Fruit fly (Drosophila melanogaster) whole organism, pupa: ENCODE results near the gene MED10.

Experiments used
- CG8159 ChIP-seq: fragments of 200-800 bp; sonication (Bioruptor generic); optimal IDR thresholded peaks from 3 replicates; lab custom pipeline; 2018; ENCODE audit warnings: missing biosample characterization, mild to moderate bottlenecking, missing genetic modification characterization, moderate library complexity
- Pif1A ChIP-seq: fragments of 200-800 bp; sonication (Bioruptor generic); optimal IDR thresholded peaks from 3 replicates; lab custom pipeline; 2016; ENCODE audit warnings: missing biosample characterization, missing genetic modification characterization
- fd96Ca ChIP-seq: fragments of 200-800 bp; sonication (Bioruptor generic); IDR thresholded peaks from 3 replicates; pipeline ENCODE4 v1.3.6; 2022; ENCODE audit warnings: missing biosample characterization, missing genetic modification characterization

- peak; percentile 63 for TF ChIP-seq CG8159 (tag; lab: Kevin White, UChicago)
- peak; percentile 70; the same call in 2 of the 3 replicates for TF ChIP-seq fd96Ca (GFP tag; lab: Robert Waterston, UW)
- peak; percentile 77 for TF ChIP-seq Pif1A (GFP tag; lab: Kevin White, UChicago)
These were observed 37.8 kb upstream of the MED10 start for dm6 chr3L:16193851-16194709.
